Fruit fly (Drosophila melanogaster) whole organism, embryonic: ENCODE measurements around the gene CG33969.

Experiments
- CG6854 ChIP-seq: fragments of 200-800 bp; sonication (Bioruptor generic); optimal IDR thresholded peaks from 3 replicates; lab custom pipeline; 2017; ENCODE audit warnings: missing biosample characterization, mild to moderate bottlenecking, missing genetic modification characterization
- CG7745 ChIP-seq: fragments of 200-800 bp; sonication (Bioruptor generic); optimal IDR thresholded peaks from 2 replicates; lab custom pipeline; 2018; ENCODE audit warnings: missing biosample characterization, mild to moderate bottlenecking, missing genetic modification characterization, moderate library complexity
- Sin3A ChIP-seq: fragments of >200 bp; optimal IDR thresholded peaks from 2 replicates; lab custom pipeline; 2018
- fd64A ChIP-seq: fragments of 200-800 bp; sonication (Bioruptor generic); optimal IDR thresholded peaks from 3 replicates; lab custom pipeline; 2018; ENCODE audit warnings: missing biosample characterization, mild to moderate bottlenecking, missing genetic modification characterization
- ranshi ChIP-seq: fragments of 200-800 bp; sonication (Bioruptor generic); IDR thresholded peaks from 2 replicates; pipeline ENCODE4 v1.3.6; 2022; ENCODE audit warnings: missing biosample characterization, missing genetic modification characterization
- schlank ChIP-seq: fragments of 200-800 bp; sonication (Bioruptor generic); optimal IDR thresholded peaks from 2 replicates; lab custom pipeline; 2018; ENCODE audit warnings: missing biosample characterization, mild to moderate bottlenecking, missing genetic modification characterization

- no peak for TF ChIP-seq CG7745
- no peak for TF ChIP-seq schlank (tag; lab: Kevin White, UChicago)
- no peak for TF ChIP-seq ranshi (GFP tag; lab: Robert Waterston, UW)
- TF ChIP-seq fd64A: no peak
- TF ChIP-seq Sin3A (lab: Kevin White, UChicago): no peak
- no peak for TF ChIP-seq CG6854 (GFP tag; lab: Kevin White, UChicago)
These were observed 32.5 kb upstream of the CG33969 start, which contains the start of gene CG5282 for dm6 chr3L:20425888-20426287.
